Fruit fly (Drosophila melanogaster): Measurements from ENCODE around the gene Cpr64Aa.

Cpr64Aa gene

dm6 chr3L:4254301-4254834, 45.4 kb upstream of the Cpr64Aa start, which contains the start of the genes ago and CG1265 (continued):
- no peak for TF ChIP-seq toy (GFP tag; IDR thresholded peaks at IDR 0.05)
- TF ChIP-seq CG9215 (GFP tag; IDR thresholded peaks at IDR 0.05), result peak; percentile 46
- TF ChIP-seq slou (GFP tag; optimal IDR thresholded peaks at IDR 0.05), result no peak
- peak; percentile 74 for TF ChIP-seq gem (tag; optimal IDR thresholded peaks at IDR 0.05)
- TF ChIP-seq nmo (GFP tag; optimal IDR thresholded peaks at IDR 0.05), result peak; percentile 73
- TF ChIP-seq CG3995 (GFP tag; optimal IDR thresholded peaks at IDR 0.05), result peak; percentile 92
- peak; percentile 32 for TF ChIP-seq Chrac-16 (GFP tag; optimal IDR thresholded peaks at IDR 0.05)
- TF ChIP-seq knrl (GFP tag; IDR thresholded peaks at IDR 0.05; ENCODE audit: partially characterized antibody), result 0 out of 3 replicates have a peak, but pooled peaks have one; percentile 30
- peak; percentile 46; the same call in 1 of the 2 replicates for TF ChIP-seq CG14667 (GFP tag; IDR thresholded peaks at IDR 0.05)
- no peak for TF ChIP-seq pfk (GFP tag; optimal IDR thresholded peaks at IDR 0.05)
- TF ChIP-seq tio (GFP tag; optimal IDR thresholded peaks at IDR 0.05), result no peak
- TF ChIP-seq CG2889 (GFP tag; IDR thresholded peaks at IDR 0.05), result peak; percentile 62; the same call in 2 of the 3 replicates
- no peak for TF ChIP-seq PHDP (tag; optimal IDR thresholded peaks at IDR 0.05)
- TF ChIP-seq salm (tag; optimal IDR thresholded peaks at IDR 0.05), result no peak
- TF ChIP-seq CG14050 (GFP tag; IDR thresholded peaks at IDR 0.05), result no peak
- TF ChIP-seq tup (GFP tag; optimal IDR thresholded peaks at IDR 0.05), result no peak
- TF ChIP-seq H15 (GFP tag; IDR thresholded peaks at IDR 0.05), result peak; percentile 31; the same call in 1 of the 3 replicates
- no peak for TF ChIP-seq CG11723 (GFP tag; optimal IDR thresholded peaks at IDR 0.05)
- TF ChIP-seq CG10267 (tag; optimal IDR thresholded peaks at IDR 0.05), result peak; percentile 38
- peak; percentile 68 for TF ChIP-seq Sry-δ (GFP tag; optimal IDR thresholded peaks at IDR 0.05)
- peak; percentile 61 for TF ChIP-seq amos (GFP tag; IDR thresholded peaks at IDR 0.05; ENCODE audit: partially characterized antibody)
- TF ChIP-seq Lhr (GFP tag; optimal IDR thresholded peaks at IDR 0.05), result no peak
- no peak for TF ChIP-seq CG1529 (GFP tag; optimal IDR thresholded peaks at IDR 0.05)
- TF ChIP-seq Aef1 (GFP tag; IDR thresholded peaks at IDR 0.05), result no peak
- TF ChIP-seq bab2 (GFP tag; optimal IDR thresholded peaks at IDR 0.05), result peak; percentile 27
- TF ChIP-seq CG33213 (GFP tag; optimal IDR thresholded peaks at IDR 0.05), result no peak
- TF ChIP-seq CHES-1-like (GFP tag; optimal IDR thresholded peaks at IDR 0.05), result no peak
- TF ChIP-seq CG8765 (GFP tag; IDR thresholded peaks at IDR 0.05), result no peak
- TF ChIP-seq Ets65A (GFP tag), result peak; percentile 63
- peak; percentile 69 for TF ChIP-seq CG2712 (tag; optimal IDR thresholded peaks at IDR 0.05)
- no peak for TF ChIP-seq CG2199 (GFP tag; IDR thresholded peaks at IDR 0.05)
- 0 out of 2 replicates have a peak, but pooled peaks have one; percentile 11 for TF ChIP-seq CG2129 (GFP tag; IDR thresholded peaks at IDR 0.05; ENCODE audit: partially characterized antibody)
- peak; percentile 8 for TF ChIP-seq zfh2 (GFP tag; optimal IDR thresholded peaks at IDR 0.05)
- no peak for TF ChIP-seq Trl (optimal IDR thresholded peaks at IDR 0.05)
- no peak for TF ChIP-seq Trl (GFP tag; optimal IDR thresholded peaks at IDR 0.05)
- no peak for TF ChIP-seq hth (optimal IDR thresholded peaks at IDR 0.05)
- TF ChIP-seq CG10543 (GFP tag; optimal IDR thresholded peaks at IDR 0.05), result peak; percentile 80
- TF ChIP-seq CG18262 (tag; optimal IDR thresholded peaks at IDR 0.05), result peak; percentile 65
- TF ChIP-seq tap (tag; optimal IDR thresholded peaks at IDR 0.05), result no peak
- peak; percentile 21 for TF ChIP-seq fd96Cb (tag; optimal IDR thresholded peaks at IDR 0.05)
- TF ChIP-seq CG4424 (GFP tag; optimal IDR thresholded peaks at IDR 0.05), result no peak
- TF ChIP-seq zfh1 (GFP tag; IDR thresholded peaks at IDR 0.05), result no peak
- TF ChIP-seq CG1832 (GFP tag; optimal IDR thresholded peaks at IDR 0.05), result no peak
- no peak for TF ChIP-seq CG43689 (GFP tag; IDR thresholded peaks at IDR 0.05)
- no peak for TF ChIP-seq her (GFP tag; optimal IDR thresholded peaks at IDR 0.05)
- TF ChIP-seq CG8290 (GFP tag; optimal IDR thresholded peaks at IDR 0.05), result no peak
- TF ChIP-seq CG8290 (tag; optimal IDR thresholded peaks at IDR 0.05), result peak in 1 of 2 experiments; percentile 53
- TF ChIP-seq D19A (tag; optimal IDR thresholded peaks at IDR 0.05), result peak; percentile 62
- no peak for TF ChIP-seq cad (GFP tag; optimal IDR thresholded peaks at IDR 0.05)
- no peak for TF ChIP-seq CTCF (GFP tag; optimal IDR thresholded peaks at IDR 0.05)
- peak; percentile 43; the same call in 1 of the 3 replicates for TF ChIP-seq Opbp (GFP tag; IDR thresholded peaks at IDR 0.05; ENCODE audit: partially characterized antibody)
- 0 out of 2 replicates have a peak, but pooled peaks have one; percentile 11 for TF ChIP-seq Oaz (GFP tag; IDR thresholded peaks at IDR 0.05)

Data from whole organism, embryonic.